Fruit fly (Drosophila melanogaster) whole organism, prepupa: ENCODE results near the gene cpo.

Experiments
- Blimp-1 ChIP-seq: fragments of 200-800 bp; sonication (Bioruptor generic); optimal IDR thresholded peaks from 3 replicates; lab custom pipeline; 2017; ENCODE audit warnings: missing biosample characterization, missing genetic modification characterization, mild to moderate bottlenecking, moderate library complexity, missing genetic modification reagents
- CG10669 ChIP-seq: fragments of 200-800 bp; sonication (Bioruptor generic); optimal IDR thresholded peaks from 3 replicates; lab custom pipeline; 2018; ENCODE audit warnings: missing biosample characterization, mild to moderate bottlenecking, missing genetic modification characterization, moderate library complexity
- CG11762 ChIP-seq: fragments of 200-800 bp; sonication (Bioruptor generic); optimal IDR thresholded peaks from 3 replicates; lab custom pipeline; 2016; ENCODE audit warnings: missing biosample characterization, missing genetic modification characterization; ENCODE audit not compliant: insufficient read depth
- CG11902 ChIP-seq: fragments of 200-800 bp; sonication (Bioruptor generic); optimal IDR thresholded peaks from 3 replicates; lab custom pipeline; 2016; ENCODE audit warnings: missing biosample characterization, missing genetic modification characterization
- CG15336 ChIP-seq: fragments of 200-800 bp; sonication (Bioruptor generic); IDR thresholded peaks from 2 replicates; pipeline ENCODE4 v1.3.6; 2022; ENCODE audit warnings: missing biosample characterization, missing genetic modification characterization
- CG1621 ChIP-seq: fragments of 200-800 bp; sonication (Bioruptor generic); optimal IDR thresholded peaks from 3 replicates; lab custom pipeline; 2018; ENCODE audit warnings: missing biosample characterization, mild to moderate bottlenecking, missing genetic modification characterization
- CG16779 ChIP-seq: fragments of 200-800 bp; sonication (Bioruptor generic); optimal IDR thresholded peaks from 3 replicates; lab custom pipeline; 2017; ENCODE audit warnings: missing biosample characterization, mild to moderate bottlenecking, missing genetic modification characterization
- CG32006 ChIP-seq: fragments of 200-800 bp; sonication (Bioruptor generic); optimal IDR thresholded peaks from 3 replicates; lab custom pipeline; 2017; ENCODE audit warnings: missing biosample characterization, mild to moderate bottlenecking, missing genetic modification characterization
- CG3919 ChIP-seq: fragments of 200-800 bp; sonication (Bioruptor generic); optimal IDR thresholded peaks from 3 replicates; lab custom pipeline; 2016; ENCODE audit warnings: missing biosample characterization, missing genetic modification characterization
- CG4318 ChIP-seq: fragments of 200-800 bp; sonication (Bioruptor generic); optimal IDR thresholded peaks from 3 replicates; lab custom pipeline; 2017; ENCODE audit warnings: missing biosample characterization, mild to moderate bottlenecking, missing genetic modification characterization
- CG6163 ChIP-seq: fragments of 200-800 bp; sonication (Bioruptor generic); IDR thresholded peaks from 3 replicates; pipeline ENCODE4 v1.3.6; 2022; ENCODE audit warnings: missing biosample characterization, missing genetic modification characterization
- CG6792 ChIP-seq: fragments of 200-800 bp; sonication (Bioruptor generic); optimal IDR thresholded peaks from 3 replicates; lab custom pipeline; 2016; ENCODE audit warnings: missing biosample characterization, missing genetic modification characterization
- CG6808 ChIP-seq: fragments of 200-800 bp; sonication (Bioruptor generic); optimal IDR thresholded peaks from 3 replicates; lab custom pipeline; 2017; ENCODE audit warnings: missing biosample characterization, missing genetic modification characterization, mild to moderate bottlenecking, moderate library complexity, missing genetic modification reagents
- CG8119 ChIP-seq: fragments of 200-800 bp; sonication (Bioruptor generic); IDR thresholded peaks from 3 replicates; pipeline ENCODE4 v1.3.6; 2022; ENCODE audit warnings: missing biosample characterization, missing genetic modification characterization
- CG8632 ChIP-seq: fragments of 200-800 bp; sonication (Bioruptor generic); optimal IDR thresholded peaks from 3 replicates; lab custom pipeline; 2016; ENCODE audit warnings: missing biosample characterization, missing genetic modification characterization
- CG9139 ChIP-seq: fragments of 200-800 bp; sonication (Bioruptor generic); optimal IDR thresholded peaks from 3 replicates; lab custom pipeline; 2017; ENCODE audit warnings: missing biosample characterization, mild to moderate bottlenecking, missing genetic modification characterization
- Eip75B ChIP-seq: fragments of 200-800 bp; sonication (Bioruptor generic); optimal IDR thresholded peaks from 3 replicates; lab custom pipeline; 2016; ENCODE audit warnings: missing biosample characterization, missing genetic modification characterization
- Eip78C ChIP-seq: fragments of 200-800 bp; sonication (Bioruptor generic); peaks from one replicate; lab custom pipeline; 2016; ENCODE audit warnings: missing biosample characterization, missing genetic modification characterization
- Eip93F ChIP-seq: fragments of 200-800 bp; sonication (Bioruptor generic); optimal IDR thresholded peaks from 2 replicates; lab custom pipeline; 2016; ENCODE audit warnings: missing biosample characterization, mild to moderate bottlenecking, missing genetic modification characterization
- Ets21C ChIP-seq: fragments of 200-800 bp; sonication (Bioruptor generic); optimal IDR thresholded peaks from 3 replicates; lab custom pipeline; 2016; ENCODE audit warnings: missing biosample characterization, missing genetic modification characterization
- Hr39 ChIP-seq: fragments of 200-800 bp; sonication (Bioruptor generic); optimal IDR thresholded peaks from 2 replicates; lab custom pipeline; 2016; ENCODE audit warnings: missing biosample characterization, missing genetic modification characterization
- Hr4 ChIP-seq: fragments of 200-800 bp; sonication (Bioruptor generic); optimal IDR thresholded peaks from 3 replicates; lab custom pipeline; 2016; ENCODE audit warnings: missing biosample characterization, missing genetic modification characterization
- Sox14 ChIP-seq: fragments of 200-800 bp; sonication (Bioruptor generic); optimal IDR thresholded peaks from 3 replicates; lab custom pipeline; 2016; ENCODE audit warnings: missing biosample characterization, missing genetic modification characterization
- acj6 ChIP-seq: fragments of 200-800 bp; sonication (Bioruptor generic); optimal IDR thresholded peaks from 3 replicates; lab custom pipeline; 2016; ENCODE audit warnings: missing biosample characterization, missing genetic modification characterization
- cyc ChIP-seq: fragments of 200-800 bp; sonication (Bioruptor generic); optimal IDR thresholded peaks from 3 replicates; lab custom pipeline; 2016; ENCODE audit warnings: missing biosample characterization, missing genetic modification characterization
- dac ChIP-seq: fragments of 200-800 bp; sonication (Bioruptor generic); optimal IDR thresholded peaks from 2 replicates; lab custom pipeline; 2017; ENCODE audit warnings: missing biosample characterization, mild to moderate bottlenecking, missing genetic modification characterization
- fkh ChIP-seq: fragments of 200-800 bp; sonication (Bioruptor generic); optimal IDR thresholded peaks from 3 replicates; lab custom pipeline; 2017; ENCODE audit warnings: missing biosample characterization, mild to moderate bottlenecking, missing genetic modification characterization, moderate library complexity
- net ChIP-seq: fragments of 200-800 bp; sonication (Bioruptor generic); optimal IDR thresholded peaks from 3 replicates; lab custom pipeline; 2016; ENCODE audit warnings: missing biosample characterization, missing genetic modification characterization
- salr ChIP-seq, 2 experiments: fragments of 200-800 bp; sonication (Bioruptor generic); optimal IDR thresholded peaks; 3 replicates each; lab custom pipeline; 2016 to 2018; ENCODE audit warnings: missing biosample characterization in 2 of 2, missing genetic modification characterization in 2 of 2, mild to moderate bottlenecking in 1 of 2
- spab ChIP-seq: fragments of 200-800 bp; sonication (Bioruptor generic); optimal IDR thresholded peaks from 2 replicates; lab custom pipeline; 2017; ENCODE audit warnings: missing biosample characterization, mild to moderate bottlenecking, missing genetic modification characterization, missing genetic modification reagents
- ss ChIP-seq, 2 experiments: fragments of 200-800 bp; sonication (Bioruptor generic); optimal IDR thresholded peaks; 2 replicates in 1 of 2; 3 replicates in 1 of 2; lab custom pipeline; 2017 to 2018; ENCODE audit warnings: mild to moderate bottlenecking in 2 of 2, missing biosample characterization in 2 of 2, missing genetic modification characterization in 2 of 2, moderate library complexity in 1 of 2
- svp ChIP-seq: fragments of 200-800 bp; sonication (Bioruptor generic); peaks from one replicate; lab custom pipeline; 2016; ENCODE audit warnings: missing biosample characterization, missing genetic modification characterization

cpo gene

DNA sequence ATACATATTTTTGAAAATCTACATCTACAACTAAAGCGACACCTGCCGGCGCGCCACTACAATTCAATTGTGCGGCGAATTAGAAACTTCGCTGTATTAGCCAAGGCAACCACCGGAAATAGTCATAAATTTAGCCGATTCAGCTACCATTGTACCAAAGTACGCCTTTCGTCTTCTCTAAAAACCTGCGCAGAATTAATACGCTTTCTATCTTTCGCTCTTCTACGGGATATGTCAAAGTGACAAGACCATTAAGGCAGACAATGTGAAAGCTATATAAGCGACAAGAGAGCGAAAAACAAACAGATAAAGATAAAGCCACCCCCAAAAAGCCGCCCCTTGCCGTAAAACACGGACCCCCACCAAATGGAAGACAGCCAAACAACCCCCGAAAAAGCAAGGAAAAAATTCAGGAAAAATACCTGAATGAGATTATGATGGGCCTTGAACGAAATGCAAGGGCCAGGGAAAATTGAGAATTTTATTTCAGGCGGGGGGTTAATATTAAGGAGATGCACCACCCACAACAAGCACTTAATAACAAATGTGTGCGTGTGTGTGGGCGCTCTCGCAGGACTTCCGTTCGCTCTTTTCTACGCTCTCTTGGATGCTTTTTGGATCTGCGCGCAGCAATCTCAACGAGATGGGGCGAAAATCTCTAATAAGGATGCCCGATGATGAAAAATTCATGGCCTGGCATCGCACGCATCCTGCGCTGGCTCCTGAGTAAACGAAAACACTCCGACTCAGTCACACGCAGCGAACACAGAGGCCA lies at the start of gene cpo (continued):
- peak; percentile 45 for TF ChIP-seq Hr39
- no peak for TF ChIP-seq spab (GFP tag; lab: Kevin White, UChicago)
- TF ChIP-seq acj6 (GFP tag; lab: Kevin White, UChicago) = peak; percentile 32
- peak; percentile 35 for TF ChIP-seq CG4318 (GFP tag; lab: Kevin White, UChicago)
- peak; percentile 64 for TF ChIP-seq CG10669 (GFP tag; lab: Kevin White, UChicago)
- peak; percentile 90 for TF ChIP-seq CG6163 (GFP tag; lab: Robert Waterston, UW)
- TF ChIP-seq Eip75B (GFP tag; lab: Kevin White, UChicago) = peak; percentile 37
- TF ChIP-seq cyc (GFP tag; lab: Kevin White, UChicago) = peak; percentile 15
- peak; percentile 49 for TF ChIP-seq CG32006 (GFP tag; lab: Kevin White, UChicago)
- TF ChIP-seq CG15336 (GFP tag; lab: Robert Waterston, UW) = no peak
- TF ChIP-seq, all 60 proteins: peak for 46

- TF ChIP-seq CG10669 (GFP tag; lab: Kevin White, UChicago) (no peak), net (GFP tag; lab: Kevin White, UChicago) (no peak), CG9139 (GFP tag; lab: Kevin White, UChicago) (no peak), Sox14 (GFP tag; lab: Kevin White, UChicago) (no peak), Hr39 (no peak), CG16779 (tag; lab: Kevin White, UChicago) (no peak), svp (GFP tag; lab: Kevin White, UChicago) (no peak), CG8119 (GFP tag; lab: Robert Waterston, UW) (no peak), Blimp-1 (GFP tag; lab: Kevin White, UChicago) (no peak), spab (GFP tag; lab: Kevin White, UChicago) (no peak), cyc (GFP tag; lab: Kevin White, UChicago) (no peak), CG11902 (GFP tag; lab: Kevin White, UChicago) (no peak), Ets21C (GFP tag; lab: Kevin White, UChicago) (no peak), CG32006 (GFP tag; lab: Kevin White, UChicago) (no peak), ss (GFP tag; optimal IDR thresholded peaks at IDR 0.05; lab: Kevin White, UChicago) (no peak)
Observed at dm6 chr3R:17881074-17881473, 38.6 kb upstream of the cpo start.

DNA sequence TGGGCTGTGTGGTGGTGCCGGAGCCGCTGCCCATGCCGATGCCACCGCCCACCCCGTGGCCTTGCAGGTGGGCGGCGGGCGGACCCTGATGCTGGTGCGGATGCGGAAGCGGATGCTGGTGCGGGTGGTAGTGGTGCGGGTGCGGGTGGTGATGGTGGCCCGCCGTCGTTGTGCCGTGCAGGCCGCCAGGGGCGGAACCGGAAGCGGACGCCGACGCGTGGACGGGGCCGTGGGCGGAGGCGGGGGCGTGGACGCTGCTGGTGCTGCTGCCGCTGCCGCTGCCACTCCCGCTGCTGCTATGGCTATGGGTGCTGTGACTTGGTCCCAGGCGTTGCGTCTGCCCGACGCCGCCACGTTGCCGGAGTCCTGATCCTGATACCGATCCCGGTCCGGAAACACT lies 28.6 kb upstream of the cpo start:
- TF ChIP-seq Eip93F (GFP tag; lab: Kevin White, UChicago) = no peak
- no peak for TF ChIP-seq CG6808 (GFP tag; lab: Kevin White, UChicago)
- TF ChIP-seq net (GFP tag; lab: Kevin White, UChicago) = no peak
- TF ChIP-seq CG1621 (tag; lab: Kevin White, UChicago) = no peak
- no peak for TF ChIP-seq CG11762 (GFP tag; lab: Kevin White, UChicago)
- no peak for TF ChIP-seq salr (GFP tag; optimal IDR thresholded peaks at IDR 0.05; lab: Kevin White, UChicago)
- TF ChIP-seq Eip78C (GFP tag; lab: Kevin White, UChicago) = no peak
- no peak for TF ChIP-seq CG8632 (GFP tag; lab: Kevin White, UChicago)
- TF ChIP-seq CG3919 = no peak
- TF ChIP-seq CG6792 (GFP tag; lab: Kevin White, UChicago) = no peak
- TF ChIP-seq CG10669 (GFP tag; lab: Kevin White, UChicago) = no peak
- TF ChIP-seq Hr4 (GFP tag; lab: Kevin White, UChicago) = no peak
- TF ChIP-seq CG9139 (GFP tag; lab: Kevin White, UChicago) = no peak
- TF ChIP-seq fkh (GFP tag; lab: Kevin White, UChicago) = no peak
- TF ChIP-seq cyc (GFP tag; lab: Kevin White, UChicago) = no peak
- no peak for TF ChIP-seq dac (GFP tag; lab: Kevin White, UChicago)
- no peak for TF ChIP-seq CG4318 (GFP tag; lab: Kevin White, UChicago)

- TF ChIP-seq fkh (GFP tag; lab: Kevin White, UChicago) (peak; percentile 38), CG9139 (GFP tag; lab: Kevin White, UChicago) (no peak)
Observed at dm6 chr3R:17897281-17897680, 22.4 kb upstream of the cpo start.
